Worm (Caenorhabditis elegans): Measurements from ENCODE around the gene irld-67.

- TF ChIP-seq ceh-82 (tag; optimal IDR thresholded peaks at IDR 0.05) (no peak), nhr-12 (tag; optimal IDR thresholded peaks at IDR 0.05) (no peak), pha-4 (tag; optimal IDR thresholded peaks at IDR 0.05) (no peak), R02D3.7 (tag; optimal IDR thresholded peaks at IDR 0.05) (no peak), ztf-11 (tag; optimal IDR thresholded peaks at IDR 0.05) (no peak), ceh-9 (tag; optimal IDR thresholded peaks at IDR 0.05) (no peak), skn-1 (tag; optimal IDR thresholded peaks at IDR 0.05) (no peak)
Observed at ce11 chrII:2930499-2930898, 3.8 kb downstream of the irld-67 start, which contains the start of the genes irld-64 and irld-63.
